Fruit fly (Drosophila melanogaster): ENCODE results near the gene Mulk.

Mulk gene

DNA sequence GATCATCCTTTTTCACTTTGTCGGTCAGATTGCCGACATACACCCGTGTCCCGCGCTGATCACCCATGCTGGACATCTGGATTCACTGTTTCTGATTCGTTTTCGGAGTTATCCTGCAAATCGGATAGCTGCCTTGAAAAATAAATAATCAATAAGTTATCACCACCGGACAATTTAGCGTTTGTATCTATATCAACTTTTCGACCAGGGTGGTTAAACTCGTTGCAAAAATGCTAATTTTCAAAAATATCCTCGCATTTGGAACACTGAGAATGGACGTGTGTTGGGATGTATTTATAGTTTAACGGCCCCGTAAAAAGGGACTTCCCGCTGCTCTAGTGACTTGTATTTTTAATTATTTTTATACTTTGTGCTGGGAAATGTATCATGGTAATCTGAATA lies 6.5 kb upstream of the Mulk start, which contains the start of gene Rsf1 (continued):
- TF ChIP-seq br (optimal IDR thresholded peaks at IDR 0.05) (no peak), ATbp (GFP tag; optimal IDR thresholded peaks at IDR 0.05) (no peak), wek (GFP tag; optimal IDR thresholded peaks at IDR 0.05) (peak; percentile 22), CG6854 (GFP tag; optimal IDR thresholded peaks at IDR 0.05) (no peak), eyg (GFP tag; optimal IDR thresholded peaks at IDR 0.05) (no peak), CG10543 (GFP tag; optimal IDR thresholded peaks at IDR 0.05) (no peak), CG18599 (GFP tag; optimal IDR thresholded peaks at IDR 0.05) (no peak), HLH3B (GFP tag; IDR thresholded peaks at IDR 0.05) (no peak), phol (tag; optimal IDR thresholded peaks at IDR 0.05) (peak; percentile 21), CG17802 (tag; optimal IDR thresholded peaks at IDR 0.05) (peak; percentile 89), nerfin-2 (GFP tag; IDR thresholded peaks at IDR 0.05; ENCODE audit: partially characterized antibody) (no peak), CG13894 (tag; optimal IDR thresholded peaks at IDR 0.05) (no peak), psq (GFP tag; optimal IDR thresholded peaks at IDR 0.05) (no peak), CG6765 (GFP tag; optimal IDR thresholded peaks at IDR 0.05) (no peak), Hey (tag; optimal IDR thresholded peaks at IDR 0.05) (no peak), onecut (GFP tag; IDR thresholded peaks at IDR 0.05) (peak; percentile 96), row (GFP tag; IDR thresholded peaks at IDR 0.05) (peak; percentile 62; the same call in 2 of the 3 replicates), CG15601 (tag; optimal IDR thresholded peaks at IDR 0.05) (no peak), Sox100B (GFP tag; optimal IDR thresholded peaks at IDR 0.05) (no peak), Opbp (GFP tag; IDR thresholded peaks at IDR 0.05; ENCODE audit: partially characterized antibody) (no peak), CG7928 (GFP tag; optimal IDR thresholded peaks at IDR 0.05) (peak; percentile 63), Fer3 (tag; optimal IDR thresholded peaks at IDR 0.05) (no peak), nom (GFP tag; optimal IDR thresholded peaks at IDR 0.05) (peak; percentile 1), Adf1 (GFP tag; IDR thresholded peaks at IDR 0.05) (no peak), lbe (GFP tag; optimal IDR thresholded peaks at IDR 0.05) (no peak), repo (GFP tag; optimal IDR thresholded peaks at IDR 0.05) (no peak), pho (GFP tag; optimal IDR thresholded peaks at IDR 0.05) (no peak), insv (GFP tag; optimal IDR thresholded peaks at IDR 0.05) (no peak), CG12769 (tag; optimal IDR thresholded peaks at IDR 0.05) (no peak), en (GFP tag; optimal IDR thresholded peaks at IDR 0.05) (no peak), CG31365 (tag; optimal IDR thresholded peaks at IDR 0.05) (no peak), mam (GFP tag; optimal IDR thresholded peaks at IDR 0.05) (no peak), CG15479 (GFP tag; optimal IDR thresholded peaks at IDR 0.05) (no peak), ssp (GFP tag; IDR thresholded peaks at IDR 0.05) (peak; percentile 81), CG4854 (GFP tag; optimal IDR thresholded peaks at IDR 0.05) (no peak), CG9215 (GFP tag; IDR thresholded peaks at IDR 0.05) (no peak), esg (GFP tag; conservative IDR thresholded peaks at IDR 0.05) (no peak), Max (GFP tag; optimal IDR thresholded peaks at IDR 0.05) (no peak), Nf-YA (GFP tag; IDR thresholded peaks at IDR 0.05) (no peak), CG17328 (GFP tag; IDR thresholded peaks at IDR 0.05) (no peak), dysf (GFP tag; IDR thresholded peaks at IDR 0.05) (no peak), bbx (GFP tag; IDR thresholded peaks at IDR 0.05; ENCODE audit: partially characterized antibody) (no peak), Bgb (GFP tag; IDR thresholded peaks at IDR 0.05; ENCODE audit: partially characterized antibody) (no peak), sc (optimal IDR thresholded peaks at IDR 0.05) (no peak), sc (GFP tag; optimal IDR thresholded peaks at IDR 0.05) (no peak), Ravus (GFP tag; IDR thresholded peaks at IDR 0.05) (no peak), CG18476 (GFP tag; optimal IDR thresholded peaks at IDR 0.05) (no peak), CG30020 (tag; optimal IDR thresholded peaks at IDR 0.05) (peak; percentile 98), Mes4 (GFP tag; optimal IDR thresholded peaks at IDR 0.05) (no peak), MBD-R2 (GFP tag; IDR thresholded peaks at IDR 0.05) (peak; percentile 77), ci (GFP tag; IDR thresholded peaks at IDR 0.05) (no peak), bsh (GFP tag; optimal IDR thresholded peaks at IDR 0.05) (no peak)

All from whole organism, embryonic.